Worm (Caenorhabditis elegans) whole organism, midembryonic: ENCODE measurements around the gene hrpf-2.

ENCODE experiments used
- med-1 ChIP-seq: sonication (generic microtip); optimal IDR thresholded peaks from 2 replicates; lab custom pipeline; 2017; ENCODE audit warnings: missing genetic modification characterization, mild to moderate bottlenecking, missing compliant biosample characterization, antibody characterized with exemption, missing genetic modification reagents; ENCODE audit not compliant: insufficient read depth
- ref-1 ChIP-seq: fragments of 200-800 bp; sonication (Bioruptor generic); conservative IDR thresholded peaks from 2 replicates; pipeline ENCODE4 v1.3.6; 2022; ENCODE audit warnings: missing genetic modification reagents, missing genetic modification characterization, missing compliant biosample characterization
- tab-1 ChIP-seq: fragments of 200-800 bp; sonication (Bioruptor generic); IDR thresholded peaks from 2 replicates; pipeline ENCODE4 v1.3.6; 2022; ENCODE audit warnings: missing genetic modification characterization, missing compliant biosample characterization
- ztf-29 ChIP-seq: fragments of 200-800 bp; sonication (Bioruptor generic); IDR thresholded peaks from 2 replicates; pipeline ENCODE4 v1.3.6; 2022; ENCODE audit warnings: missing genetic modification reagents, missing genetic modification characterization, missing compliant biosample characterization

- TF ChIP-seq ztf-29 (GFP tag; lab: Robert Waterston, UW) = no peak
- no peak for TF ChIP-seq tab-1 (GFP tag; lab: Robert Waterston, UW)
- TF ChIP-seq ref-1 (GFP tag; lab: Robert Waterston, UW) = no peak
- TF ChIP-seq med-1 (GFP tag; lab: Kevin White, UChicago) = no peak
Observed at ce11 chrIV:6376473-6377115, at the start of gene hrpf-2, which contains the start of gene bli-6.
